Worm (Caenorhabditis elegans): ENCODE measurements around the gene K07H8.7.

Gene K07H8.7

ce11 chrIV:8229523-8229922, 30.3 kb downstream of the K07H8.7 start:
- TF ChIP-seq aly-1 (tag; optimal IDR thresholded peaks at IDR 0.05): no peak
- TF ChIP-seq F13C5.2 (tag; optimal IDR thresholded peaks at IDR 0.05): peak; percentile 1
- peak; percentile 25 for TF ChIP-seq B0310.2 (tag; optimal IDR thresholded peaks at IDR 0.05)

- TF ChIP-seq tbx-11 (GFP tag; IDR thresholded peaks at IDR 0.05) (no peak), tra-4 (tag; optimal IDR thresholded peaks at IDR 0.05) (no peak), hmbx-1 (tag; optimal IDR thresholded peaks at IDR 0.05) (no peak), scrt-1 (GFP tag; IDR thresholded peaks at IDR 0.05) (no peak), pes-1 (GFP tag; IDR thresholded peaks at IDR 0.05) (no peak), hnd-1 (tag; optimal IDR thresholded peaks at IDR 0.05) (no peak), ets-7 (tag; optimal IDR thresholded peaks at IDR 0.05) (no peak), hmg-4 (GFP tag; optimal IDR thresholded peaks at IDR 0.05) (no peak)
Measured at ce11 chrIV:8226474-8226873, 33.3 kb downstream of the K07H8.7 start.

DNA sequence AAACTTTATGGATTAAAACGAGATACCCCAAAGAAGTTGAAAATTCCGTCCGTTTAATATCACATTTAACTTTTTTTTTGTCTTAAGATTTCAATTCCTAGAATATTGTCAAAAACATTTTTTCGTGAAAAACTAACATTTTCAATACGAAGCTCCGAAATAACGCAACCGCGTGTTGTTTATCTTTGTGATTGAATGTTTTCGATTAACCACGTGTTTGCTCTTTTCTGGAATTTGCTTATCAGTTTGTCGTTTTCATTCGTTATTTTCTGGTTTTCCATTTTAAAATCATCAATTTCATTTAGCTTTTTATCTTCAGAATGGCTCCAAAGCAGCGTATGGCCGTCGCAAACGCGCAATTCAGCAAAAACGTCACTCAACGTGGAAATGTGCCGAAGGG, 34.4 kb downstream of the K07H8.7 start, which contains the start of gene serp-1.2:
TSS of gene serp-1.2 (plus strand) at position 318 of the 400 bp plus-strand sequence.
- TF ChIP-seq ceh-13 (GFP tag; optimal IDR thresholded peaks at IDR 0.05): no peak
- no peak for TF ChIP-seq hnd-1 (tag; optimal IDR thresholded peaks at IDR 0.05)
- TF ChIP-seq tbx-37 (GFP tag; conservative IDR thresholded peaks at IDR 0.05): no peak
- no peak for TF ChIP-seq aly-1 (tag; optimal IDR thresholded peaks at IDR 0.05)
- TF ChIP-seq B0310.2 (tag; optimal IDR thresholded peaks at IDR 0.05): no peak
- no peak for TF ChIP-seq tra-4 (tag; optimal IDR thresholded peaks at IDR 0.05)
- TF ChIP-seq ama-1 (optimal IDR thresholded peaks at IDR 0.05): no peak
- no peak for TF ChIP-seq F13C5.2 (tag; optimal IDR thresholded peaks at IDR 0.05)
- TF ChIP-seq hmbx-1 (tag; optimal IDR thresholded peaks at IDR 0.05): no peak

ce11 chrIV:8223055-8223454, 36.7 kb downstream of the K07H8.7 start:
- no peak for TF ChIP-seq hmg-4 (GFP tag; optimal IDR thresholded peaks at IDR 0.05)
- no peak for TF ChIP-seq ceh-36 (tag; optimal IDR thresholded peaks at IDR 0.05)
- no peak for TF ChIP-seq B0310.2 (tag; optimal IDR thresholded peaks at IDR 0.05)

- TF ChIP-seq F13C5.2 (tag; optimal IDR thresholded peaks at IDR 0.05) (no peak), scrt-1 (GFP tag; IDR thresholded peaks at IDR 0.05) (no peak), B0310.2 (tag; optimal IDR thresholded peaks at IDR 0.05) (no peak), aly-1 (tag; optimal IDR thresholded peaks at IDR 0.05) (no peak), ets-7 (tag; optimal IDR thresholded peaks at IDR 0.05) (no peak), tra-4 (tag; optimal IDR thresholded peaks at IDR 0.05) (no peak), pes-1 (GFP tag; IDR thresholded peaks at IDR 0.05) (no peak)
Measured at ce11 chrIV:8221946-8222345, 37.9 kb downstream of the K07H8.7 start, which contains the start of gene gpx-6. Gene gpx-6, plus strand, starts transcription at chrIV:8222202.

DNA sequence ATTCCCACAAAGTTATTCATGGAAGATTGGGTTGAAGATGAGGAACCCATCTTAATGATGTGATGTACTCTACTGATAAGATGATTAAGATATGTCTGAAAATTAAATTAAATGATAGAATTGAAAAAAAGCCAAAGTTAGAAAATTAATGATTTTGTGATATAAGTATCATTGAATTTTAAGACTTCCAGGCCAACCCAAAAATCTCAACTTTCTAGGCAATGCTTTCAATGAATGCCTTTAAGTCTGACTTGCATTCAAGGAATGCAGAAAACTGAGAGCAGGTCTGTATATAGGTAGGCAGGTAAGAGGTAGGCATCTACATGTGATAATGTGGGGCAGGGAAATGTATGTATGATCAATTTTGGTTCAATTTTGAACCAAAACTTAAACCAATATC, 39.8 kb downstream of the K07H8.7 start, which contains the start of gene ocr-2:
TSS of gene ocr-2 (minus strand) at position 101 of the 400 bp plus-strand sequence.
- TF ChIP-seq hmbx-1 (tag; optimal IDR thresholded peaks at IDR 0.05): no peak
- TF ChIP-seq tbx-11 (GFP tag; IDR thresholded peaks at IDR 0.05): no peak
- no peak for TF ChIP-seq F13C5.2 (tag; optimal IDR thresholded peaks at IDR 0.05)
- TF ChIP-seq scrt-1 (GFP tag; IDR thresholded peaks at IDR 0.05): no peak
- TF ChIP-seq hnd-1 (tag; optimal IDR thresholded peaks at IDR 0.05): no peak
- no peak for TF ChIP-seq tra-4 (tag; optimal IDR thresholded peaks at IDR 0.05)

- TF ChIP-seq ceh-13 (GFP tag; optimal IDR thresholded peaks at IDR 0.05) (no peak), hnd-1 (tag; optimal IDR thresholded peaks at IDR 0.05) (no peak), ets-7 (tag; optimal IDR thresholded peaks at IDR 0.05) (no peak), hmg-4 (GFP tag; optimal IDR thresholded peaks at IDR 0.05) (no peak), tbx-37 (GFP tag; conservative IDR thresholded peaks at IDR 0.05) (no peak), scrt-1 (GFP tag; IDR thresholded peaks at IDR 0.05) (no peak), F13C5.2 (tag; optimal IDR thresholded peaks at IDR 0.05) (no peak), sea-1 (GFP tag; conservative IDR thresholded peaks at IDR 0.05) (no peak), pes-1 (GFP tag; IDR thresholded peaks at IDR 0.05) (no peak), ceh-36 (tag; optimal IDR thresholded peaks at IDR 0.05) (no peak), flt-1 (GFP tag; IDR thresholded peaks at IDR 0.05) (no peak), ama-1 (optimal IDR thresholded peaks at IDR 0.05) (no peak), tra-4 (tag; optimal IDR thresholded peaks at IDR 0.05) (no peak), hmbx-1 (tag; optimal IDR thresholded peaks at IDR 0.05) (no peak), aly-1 (tag; optimal IDR thresholded peaks at IDR 0.05) (no peak), B0310.2 (tag; optimal IDR thresholded peaks at IDR 0.05) (no peak), tbx-11 (GFP tag; IDR thresholded peaks at IDR 0.05) (no peak)
Measured at ce11 chrIV:8211747-8212146, 48.1 kb downstream of the K07H8.7 start, which contains the start of gene C07G1.7. Gene C07G1.7, minus strand, starts transcription at chrIV:8211847.

DNA sequence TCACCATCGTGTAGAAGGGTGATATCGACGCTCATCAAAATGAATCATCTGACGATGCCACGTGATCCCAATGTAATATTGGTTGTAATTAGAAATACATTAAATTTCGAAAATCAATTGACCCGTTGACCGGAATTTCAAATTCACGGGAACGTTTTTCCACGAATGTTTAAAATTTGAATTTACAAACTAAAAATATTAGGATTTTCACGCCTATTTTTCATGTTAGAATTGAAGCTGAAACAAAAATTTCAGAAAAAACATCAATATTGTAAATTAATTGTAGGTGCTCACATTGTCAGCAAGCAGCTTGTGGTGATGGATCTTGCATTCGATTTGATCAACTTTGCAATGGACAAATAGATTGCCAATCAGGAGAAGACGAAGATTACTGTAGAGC, 49.5 kb downstream of the K07H8.7 start, which contains the start of gene C07G1.6:
TSS of gene C07G1.6 (minus strand) at position 101 of the 400 bp plus-strand sequence.
- TF ChIP-seq B0310.2 (tag; optimal IDR thresholded peaks at IDR 0.05) (no peak), hmbx-1 (tag; optimal IDR thresholded peaks at IDR 0.05) (no peak), ceh-13 (GFP tag; optimal IDR thresholded peaks at IDR 0.05) (no peak), tra-4 (tag; optimal IDR thresholded peaks at IDR 0.05) (no peak), pes-1 (GFP tag; IDR thresholded peaks at IDR 0.05) (no peak), hmg-4 (GFP tag; optimal IDR thresholded peaks at IDR 0.05) (no peak), tbx-37 (GFP tag; conservative IDR thresholded peaks at IDR 0.05) (no peak), ets-7 (tag; optimal IDR thresholded peaks at IDR 0.05) (no peak)
